Worm (Caenorhabditis elegans) whole organism, mixed stage, embryonic: Measurements from ENCODE around the gene R10E9.4.

Experiments
- blmp-1 ChIP-seq: fragments of 150-350 bp; optimal IDR thresholded peaks from 2 replicates; lab custom pipeline; 2014; ENCODE audit warnings: missing biosample characterization, missing genetic modification characterization
- ceh-39 ChIP-seq: fragments of 150-350 bp; optimal IDR thresholded peaks from 2 replicates; lab custom pipeline; 2014; ENCODE audit warnings: missing biosample characterization, missing genetic modification characterization
- ceh-83 ChIP-seq: fragments of 200-800 bp; sonication (Bioruptor generic); optimal IDR thresholded peaks from 2 replicates; lab custom pipeline; 2018; ENCODE audit warnings: mild to moderate bottlenecking, missing genetic modification characterization, missing compliant biosample characterization
- ces-1 ChIP-seq: fragments of 150-350 bp; optimal IDR thresholded peaks from 2 replicates; lab custom pipeline; 2014; ENCODE audit warnings: missing biosample characterization, missing genetic modification reagents, missing genetic modification characterization
- cnd-1 ChIP-seq: fragments of 200-800 bp; sonication (Bioruptor generic); optimal IDR thresholded peaks from 2 replicates; lab custom pipeline; 2018; ENCODE audit warnings: mild to moderate bottlenecking, missing genetic modification characterization, missing compliant biosample characterization
- flh-1 ChIP-seq: fragments of 200-800 bp; sonication (Bioruptor generic); optimal IDR thresholded peaks from 2 replicates; lab custom pipeline; 2018; ENCODE audit warnings: mild to moderate bottlenecking, missing genetic modification characterization, moderate library complexity, missing compliant biosample characterization
- lsy-2 ChIP-seq: fragments of 150-350 bp; optimal IDR thresholded peaks from 2 replicates; lab custom pipeline; 2014; ENCODE audit warnings: missing biosample characterization, missing genetic modification characterization
- nhr-12 ChIP-seq: fragments of 150-350 bp; optimal IDR thresholded peaks from 2 replicates; lab custom pipeline; 2014; ENCODE audit warnings: missing biosample characterization, missing genetic modification characterization
- nhr-237 ChIP-seq: fragments of 150-350 bp; optimal IDR thresholded peaks from 2 replicates; lab custom pipeline; 2014; ENCODE audit warnings: missing biosample characterization, missing genetic modification characterization
- nhr-28 ChIP-seq: fragments of 150-350 bp; optimal IDR thresholded peaks from 2 replicates; lab custom pipeline; 2014; ENCODE audit warnings: missing biosample characterization, missing genetic modification characterization
- nhr-76 ChIP-seq: sonication (generic microtip); optimal IDR thresholded peaks from 2 replicates; lab custom pipeline; 2017; ENCODE audit warnings: missing biosample characterization, missing genetic modification characterization
- sem-2 ChIP-seq: fragments of 200-800 bp; sonication (Bioruptor generic); optimal IDR thresholded peaks from 2 replicates; lab custom pipeline; 2018; ENCODE audit warnings: mild to moderate bottlenecking, missing genetic modification characterization, missing compliant biosample characterization
- unc-39 ChIP-seq: fragments of 150-350 bp; optimal IDR thresholded peaks from 2 replicates; lab custom pipeline; 2014; ENCODE audit warnings: missing biosample characterization, missing genetic modification characterization

- TF ChIP-seq ceh-39 (tag; lab: Kevin White, UChicago) = no peak
- no peak for TF ChIP-seq nhr-28 (tag; lab: Kevin White, UChicago)
- TF ChIP-seq ceh-83 (GFP tag; lab: Kevin White, UChicago) = no peak
- TF ChIP-seq nhr-12 = no peak
- TF ChIP-seq nhr-76 (tag; lab: Kevin White, UChicago) = no peak
- TF ChIP-seq blmp-1 (tag; lab: Kevin White, UChicago) = no peak
- no peak for TF ChIP-seq ces-1 (GFP tag; lab: Kevin White, UChicago)
- no peak for TF ChIP-seq sem-2 (GFP tag; lab: Kevin White, UChicago)
- no peak for TF ChIP-seq lsy-2 (tag; lab: Kevin White, UChicago)
- TF ChIP-seq flh-1 (GFP tag; lab: Kevin White, UChicago) = no peak
- no peak for TF ChIP-seq nhr-237 (tag; lab: Kevin White, UChicago)
- no peak for TF ChIP-seq unc-39 (tag; lab: Kevin White, UChicago)
- TF ChIP-seq cnd-1 (tag; lab: Kevin White, UChicago) = no peak
Measured at ce11 chrIII:3926801-3927200, 45.8 kb downstream of the R10E9.4 start.
